Worm (Caenorhabditis elegans): ENCODE measurements around the gene hal-3.

The hal-3 gene

DNA sequence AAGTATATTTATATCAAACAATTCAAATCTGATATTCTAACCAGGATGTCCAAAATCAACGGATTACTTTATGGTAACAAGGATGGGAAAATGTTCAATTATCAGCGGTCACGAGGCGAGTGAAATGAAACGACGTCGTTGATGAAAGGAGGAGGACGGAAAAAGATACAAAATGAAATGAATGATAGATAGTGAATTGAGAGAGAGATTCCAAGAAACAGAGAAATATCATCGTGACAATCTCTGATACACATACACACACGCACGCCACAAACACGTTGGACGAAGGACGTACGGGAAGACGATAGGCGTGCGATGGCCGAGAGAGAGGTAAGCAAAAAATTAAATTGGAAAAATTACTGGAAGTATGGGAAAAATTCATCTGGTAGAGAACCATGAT lies 15.9 kb downstream of the hal-3 start (continued):
- TF ChIP-seq nhr-10 (tag; optimal IDR thresholded peaks at IDR 0.05) (peak; percentile 74), nhr-41 (GFP tag; IDR thresholded peaks at IDR 0.05) (no peak), nhr-77 (tag; optimal IDR thresholded peaks at IDR 0.05) (no peak), lin-15B (tag; optimal IDR thresholded peaks at IDR 0.05) (no peak), F26F4.8 (GFP tag; conservative IDR thresholded peaks at IDR 0.05) (no peak), nhr-28 (tag; optimal IDR thresholded peaks at IDR 0.05) (peak; percentile 91), lin-38 (GFP tag; IDR thresholded peaks at IDR 0.05) (peak; percentile 20; the same call in 1 of the 2 replicates), mdt-29 (GFP tag; IDR thresholded peaks at IDR 0.05) (no peak), dpl-1 (GFP tag; optimal IDR thresholded peaks at IDR 0.05) (peak; percentile 8), aly-2 (tag; optimal IDR thresholded peaks at IDR 0.05) (no peak), daf-8 (GFP tag; IDR thresholded peaks at IDR 0.05) (no peak), mdl-1 (tag; optimal IDR thresholded peaks at IDR 0.05) (peak; percentile 50 to 96), set-16 (GFP tag; IDR thresholded peaks at IDR 0.05) (no peak), lin-13 (GFP tag; optimal IDR thresholded peaks at IDR 0.05) (peak; percentile 35), daf-16 (GFP tag; optimal IDR thresholded peaks at IDR 0.05) (no peak), daf-16 (tag; optimal IDR thresholded peaks at IDR 0.05) (peak; percentile 82), unc-62 (GFP tag; optimal IDR thresholded peaks at IDR 0.05 in 1 of 2) (peak in 1 of 2 experiments; percentile 100), unc-62 (tag; optimal IDR thresholded peaks at IDR 0.05) (no peak), F37D6.2 (tag; optimal IDR thresholded peaks at IDR 0.05) (no peak), F10B5.3 (tag; optimal IDR thresholded peaks at IDR 0.05) (no peak), nhr-25 (tag; optimal IDR thresholded peaks at IDR 0.05; ENCODE audit: borderline replicate concordance, insufficient read depth) (peak; percentile 29), nhr-237 (tag; optimal IDR thresholded peaks at IDR 0.05) (no peak), ctbp-1 (GFP tag; IDR thresholded peaks at IDR 0.05) (no peak), lim-7 (GFP tag; IDR thresholded peaks at IDR 0.05) (no peak), ztf-11 (tag; optimal IDR thresholded peaks at IDR 0.05) (no peak), rbr-2 (tag; optimal IDR thresholded peaks at IDR 0.05) (peak; percentile 29), hlh-30 (tag; optimal IDR thresholded peaks at IDR 0.05; ENCODE audit: insufficient read depth) (peak; percentile 91), zfp-2 (tag; optimal IDR thresholded peaks at IDR 0.05) (no peak), ZK337.2 (GFP tag; IDR thresholded peaks at IDR 0.05) (no peak), nhr-11 (tag; optimal IDR thresholded peaks at IDR 0.05) (peak; percentile 96)

DNA sequence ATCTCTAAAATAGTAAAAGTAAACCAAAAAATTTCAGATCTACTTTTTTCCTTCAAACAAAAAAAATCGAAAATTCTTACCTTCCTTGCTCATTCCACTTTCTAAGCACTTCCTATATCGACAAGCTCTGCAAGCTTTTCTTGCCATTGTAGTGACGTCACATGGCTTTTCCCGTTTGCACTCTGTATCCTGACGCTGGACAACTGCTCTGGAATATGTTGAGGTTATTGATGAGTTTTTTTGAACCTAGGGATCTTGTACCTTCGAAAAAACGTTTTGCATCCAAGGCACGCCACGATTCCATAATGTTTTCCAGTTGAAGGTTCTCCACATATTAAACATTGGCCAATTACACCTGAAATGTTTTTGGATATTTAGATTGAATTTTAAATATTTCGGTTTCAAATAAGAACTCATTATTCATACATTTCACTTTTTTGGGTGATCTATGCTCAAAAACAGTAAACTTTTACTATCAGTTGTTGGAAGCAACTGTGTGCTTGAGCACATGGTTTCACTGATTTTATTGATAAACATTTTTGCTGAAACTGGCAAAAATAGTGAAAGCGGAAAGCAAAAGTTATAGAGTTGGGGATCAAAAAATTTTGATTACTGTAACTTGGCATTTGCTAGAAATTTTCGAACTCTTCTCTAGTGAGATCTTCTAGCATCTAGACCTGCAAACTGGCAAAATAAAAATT lies 16.8 kb downstream of the hal-3 start:
- no peak for TF ChIP-seq duxl-1 (tag; optimal IDR thresholded peaks at IDR 0.05; ENCODE audit: poor library complexity)
- no peak for TF ChIP-seq fkh-10 (GFP tag; optimal IDR thresholded peaks at IDR 0.05)
- TF ChIP-seq nhr-28 (tag; optimal IDR thresholded peaks at IDR 0.05): peak; percentile 37
- no peak for TF ChIP-seq F44E2.7 (GFP tag; IDR thresholded peaks at IDR 0.05)
- TF ChIP-seq zfp-3 (GFP tag; conservative IDR thresholded peaks at IDR 0.05): 0 out of 2 replicates have a peak, but pooled peaks have one; percentile 1
- peak; percentile 48 for TF ChIP-seq pqm-1 (tag; optimal IDR thresholded peaks at IDR 0.05)
- TF ChIP-seq saeg-2 (GFP tag; IDR thresholded peaks at IDR 0.05): 0 out of 2 replicates have a peak, but pooled peaks have one; percentile 19
- peak; percentile 25 for TF ChIP-seq dmd-6 (GFP tag; IDR thresholded peaks at IDR 0.05)
- no peak for TF ChIP-seq Y75B8A.6 (GFP tag; IDR thresholded peaks at IDR 0.05)
- TF ChIP-seq mdl-1 (tag; optimal IDR thresholded peaks at IDR 0.05): peak in 1 of 2 experiments; percentile 42
- TF ChIP-seq dmd-9 (GFP tag; IDR thresholded peaks at IDR 0.05): no peak
- TF ChIP-seq nhr-25 (tag; optimal IDR thresholded peaks at IDR 0.05; ENCODE audit: borderline replicate concordance, insufficient read depth): no peak
- TF ChIP-seq hlh-30 (tag; optimal IDR thresholded peaks at IDR 0.05; ENCODE audit: insufficient read depth): peak; percentile 26
- peak; percentile 23 for TF ChIP-seq mxl-3 (GFP tag; optimal IDR thresholded peaks at IDR 0.05)
- TF ChIP-seq lir-3 (tag; optimal IDR thresholded peaks at IDR 0.05): no peak
- peak; percentile 53 for TF ChIP-seq dve-1 (tag; optimal IDR thresholded peaks at IDR 0.05; ENCODE audit: insufficient read depth)
- no peak for TF ChIP-seq attf-4 (tag; optimal IDR thresholded peaks at IDR 0.05)
- no peak for TF ChIP-seq daf-16 (GFP tag; optimal IDR thresholded peaks at IDR 0.05)
- TF ChIP-seq daf-16 (tag; optimal IDR thresholded peaks at IDR 0.05): peak; percentile 70
- peak; percentile 13; the same call in 1 of the 2 replicates for TF ChIP-seq php-3 (GFP tag; IDR thresholded peaks at IDR 0.05)

Data from whole organism, L4 larva.